Fruit fly (Drosophila melanogaster): ENCODE data around the gene Rev1.

dm6 chr3L:615425-616046 lies 38.6 kb upstream of the Rev1 start:
- no peak for TF ChIP-seq CG8478 (optimal IDR thresholded peaks at IDR 0.05)
- TF ChIP-seq usp (GFP tag; optimal IDR thresholded peaks at IDR 0.05): no peak
- TF ChIP-seq pan (optimal IDR thresholded peaks at IDR 0.05): no peak
- TF ChIP-seq Dll (optimal IDR thresholded peaks at IDR 0.05): no peak
- no peak for TF ChIP-seq psq (optimal IDR thresholded peaks at IDR 0.05)
